Fruit fly (Drosophila melanogaster) S2 (cell line): ENCODE results near the gene CG14321.

Source experiments
- CG8478 ChIP-seq: fragments of >200 bp; optimal IDR thresholded peaks from 2 replicates; lab custom pipeline; 2018
- CTCF ChIP-seq, 2 experiments: fragments of >200 bp; optimal IDR thresholded peaks; 2 replicates each; lab custom pipeline; 2018

CG14321 gene

dm6 chr3R:17733261-17733660 is at the start of gene CG14321:
Gene CG14321, plus strand, starts transcription at chr3R:17733598.
- TF ChIP-seq CG8478 (lab: Kevin White, UChicago) (no peak), CTCF (optimal IDR thresholded peaks at IDR 0.05; lab: Kevin White, UChicago) (peak; percentile 97 to 99)

dm6 chr3R:17684854-17685253 is 48.5 kb upstream of the CG14321 start, which contains the start of the genes CG31251 and CG31360:
Gene CG31251, minus strand, starts transcription at chr3R:17684915.
Gene CG31360, plus strand, starts transcription at chr3R:17685097.
- no peak for TF ChIP-seq CTCF (optimal IDR thresholded peaks at IDR 0.05; lab: Kevin White, UChicago)
- TF ChIP-seq CG8478 (lab: Kevin White, UChicago) = no peak

- TF ChIP-seq CTCF (optimal IDR thresholded peaks at IDR 0.05; lab: Kevin White, UChicago) (no peak), CG8478 (lab: Kevin White, UChicago) (no peak)
These were observed 46.5 kb upstream of the CG14321 start, which contains the start of gene CG31249 for dm6 chr3R:17686875-17687274. Gene CG31249, minus strand, starts transcription at chr3R:17687071.

- no peak for TF ChIP-seq CG8478 (lab: Kevin White, UChicago)
- TF ChIP-seq CTCF (optimal IDR thresholded peaks at IDR 0.05; lab: Kevin White, UChicago) = no peak
These were observed 33.4 kb upstream of the CG14321 start for dm6 chr3R:17699891-17700487.

dm6 chr3R:17700488-17701130 is 32.8 kb upstream of the CG14321 start:
- no peak for TF ChIP-seq CG8478 (lab: Kevin White, UChicago)
- no peak for TF ChIP-seq CTCF (optimal IDR thresholded peaks at IDR 0.05; lab: Kevin White, UChicago)

dm6 chr3R:17701131-17701593 is 32.2 kb upstream of the CG14321 start:
- TF ChIP-seq CTCF (optimal IDR thresholded peaks at IDR 0.05; lab: Kevin White, UChicago) = no peak
- no peak for TF ChIP-seq CG8478 (lab: Kevin White, UChicago)

dm6 chr3R:17701971-17702845 is 31.2 kb upstream of the CG14321 start:
- no peak for TF ChIP-seq CTCF (optimal IDR thresholded peaks at IDR 0.05; lab: Kevin White, UChicago)
- TF ChIP-seq CG8478 (lab: Kevin White, UChicago) = no peak

- TF ChIP-seq CG8478 (lab: Kevin White, UChicago) (no peak), CTCF (optimal IDR thresholded peaks at IDR 0.05; lab: Kevin White, UChicago) (no peak)
These were observed 30.2 kb upstream of the CG14321 start for dm6 chr3R:17703024-17703690.

- no peak for TF ChIP-seq CTCF (optimal IDR thresholded peaks at IDR 0.05; lab: Kevin White, UChicago)
- no peak for TF ChIP-seq CG8478 (lab: Kevin White, UChicago)
These were observed 29.5 kb upstream of the CG14321 start for dm6 chr3R:17703691-17704537.

- TF ChIP-seq CTCF (optimal IDR thresholded peaks at IDR 0.05; lab: Kevin White, UChicago) (no peak), CG8478 (lab: Kevin White, UChicago) (no peak)
These were observed 28.9 kb upstream of the CG14321 start for dm6 chr3R:17704538-17704854.

- TF ChIP-seq CG8478 (lab: Kevin White, UChicago) (no peak), CTCF (optimal IDR thresholded peaks at IDR 0.05; lab: Kevin White, UChicago) (no peak)
These were observed 28.3 kb upstream of the CG14321 start for dm6 chr3R:17705140-17705539.

dm6 chr3R:17705899-17706831 is 27.2 kb upstream of the CG14321 start:
- TF ChIP-seq CTCF (optimal IDR thresholded peaks at IDR 0.05; lab: Kevin White, UChicago) (no peak), CG8478 (lab: Kevin White, UChicago) (no peak)
